Worm (Caenorhabditis elegans): ENCODE data around the gene F59B10.5.

Gene F59B10.5

DNA sequence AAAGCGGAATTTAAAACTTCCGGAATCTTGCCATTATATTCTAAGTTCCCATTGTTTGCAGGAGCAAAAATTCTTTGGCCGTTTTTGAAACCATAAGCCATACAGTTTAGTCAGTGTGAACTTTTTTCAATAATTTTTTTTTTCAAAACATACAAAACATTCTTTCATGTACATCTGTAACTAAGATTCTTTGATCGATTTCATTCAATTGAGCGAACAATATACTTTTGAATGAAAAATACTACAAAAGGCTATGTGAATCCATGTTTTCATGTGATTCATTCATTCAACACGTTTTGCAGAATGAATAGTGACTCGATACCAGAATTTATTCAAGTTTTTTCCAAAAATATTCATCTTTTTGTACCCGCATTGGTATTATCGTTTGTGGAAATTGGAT lies 36.7 kb downstream of the F59B10.5 start, which contains the start of gene ZK666.15:
ZK666.15 (plus strand) TSS at position 301 of the 400 bp plus-strand sequence.
- TF ChIP-seq cog-1 (tag; optimal IDR thresholded peaks at IDR 0.05): no peak
- TF ChIP-seq klf-2 (GFP tag; conservative IDR thresholded peaks at IDR 0.05): no peak
- TF ChIP-seq med-1 (GFP tag; optimal IDR thresholded peaks at IDR 0.05; ENCODE audit: insufficient read depth): no peak
- no peak for TF ChIP-seq flt-1 (GFP tag; IDR thresholded peaks at IDR 0.05)
- TF ChIP-seq ref-1 (GFP tag; conservative IDR thresholded peaks at IDR 0.05): no peak
- TF ChIP-seq tab-1 (GFP tag; IDR thresholded peaks at IDR 0.05): no peak
- no peak for TF ChIP-seq ztf-23 (GFP tag; IDR thresholded peaks at IDR 0.05)
- no peak for TF ChIP-seq T22C8.4 (GFP tag; IDR thresholded peaks at IDR 0.05)
- no peak for TF ChIP-seq ztf-29 (GFP tag; IDR thresholded peaks at IDR 0.05)

DNA sequence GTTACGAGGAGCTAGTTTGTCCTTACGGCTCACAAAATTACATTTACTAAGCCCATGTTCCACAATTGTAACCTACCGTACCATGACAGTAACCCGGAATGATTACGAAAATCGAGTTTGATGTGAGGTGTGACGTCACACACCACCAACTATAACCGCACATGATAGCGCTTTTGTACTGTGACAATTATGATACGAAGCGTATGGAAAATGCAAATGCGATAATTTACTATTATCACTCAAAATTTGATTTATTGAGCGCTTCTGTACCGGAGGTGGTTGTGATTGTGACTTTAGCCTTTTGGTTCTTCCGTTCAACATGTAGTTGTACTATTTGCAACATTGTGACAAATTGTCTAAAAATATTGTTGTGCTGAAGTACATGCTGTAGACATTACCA lies 37.8 kb downstream of the F59B10.5 start:
- TF ChIP-seq cog-1 (tag; optimal IDR thresholded peaks at IDR 0.05) (no peak), med-1 (GFP tag; optimal IDR thresholded peaks at IDR 0.05; ENCODE audit: insufficient read depth) (no peak), flt-1 (GFP tag; IDR thresholded peaks at IDR 0.05) (no peak), tab-1 (GFP tag; IDR thresholded peaks at IDR 0.05) (no peak), ztf-29 (GFP tag; IDR thresholded peaks at IDR 0.05) (no peak), T22C8.4 (GFP tag; IDR thresholded peaks at IDR 0.05) (no peak), klf-2 (GFP tag; conservative IDR thresholded peaks at IDR 0.05) (no peak), ref-1 (GFP tag; conservative IDR thresholded peaks at IDR 0.05) (no peak), ztf-23 (GFP tag; IDR thresholded peaks at IDR 0.05) (no peak)

DNA sequence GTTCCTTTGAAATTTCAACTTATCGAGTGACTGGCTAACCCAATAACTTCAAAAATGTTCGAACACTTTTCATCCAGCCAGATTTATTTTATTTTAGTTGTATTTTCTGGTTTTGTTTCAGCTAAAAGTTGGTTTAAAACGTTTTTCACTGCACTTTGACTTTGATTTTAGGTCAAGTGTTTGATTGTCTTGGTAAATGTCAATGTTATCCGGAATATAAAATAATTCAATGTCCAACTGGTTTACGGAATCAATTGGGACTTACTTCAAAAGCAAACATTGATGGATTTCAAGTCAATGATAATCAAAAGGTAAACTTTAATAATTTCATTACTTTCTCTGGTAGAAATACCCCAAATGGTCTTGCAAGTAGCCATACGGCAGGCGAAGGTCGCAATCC lies 39.6 kb downstream of the F59B10.5 start:
- TF ChIP-seq tab-1 (GFP tag; IDR thresholded peaks at IDR 0.05) (no peak), cog-1 (tag; optimal IDR thresholded peaks at IDR 0.05) (no peak), ztf-23 (GFP tag; IDR thresholded peaks at IDR 0.05) (no peak), klf-2 (GFP tag; conservative IDR thresholded peaks at IDR 0.05) (no peak), flt-1 (GFP tag; IDR thresholded peaks at IDR 0.05) (no peak), ref-1 (GFP tag; conservative IDR thresholded peaks at IDR 0.05) (no peak), T22C8.4 (GFP tag; IDR thresholded peaks at IDR 0.05) (no peak), ztf-29 (GFP tag; IDR thresholded peaks at IDR 0.05) (no peak), med-1 (GFP tag; optimal IDR thresholded peaks at IDR 0.05; ENCODE audit: insufficient read depth) (no peak)

DNA sequence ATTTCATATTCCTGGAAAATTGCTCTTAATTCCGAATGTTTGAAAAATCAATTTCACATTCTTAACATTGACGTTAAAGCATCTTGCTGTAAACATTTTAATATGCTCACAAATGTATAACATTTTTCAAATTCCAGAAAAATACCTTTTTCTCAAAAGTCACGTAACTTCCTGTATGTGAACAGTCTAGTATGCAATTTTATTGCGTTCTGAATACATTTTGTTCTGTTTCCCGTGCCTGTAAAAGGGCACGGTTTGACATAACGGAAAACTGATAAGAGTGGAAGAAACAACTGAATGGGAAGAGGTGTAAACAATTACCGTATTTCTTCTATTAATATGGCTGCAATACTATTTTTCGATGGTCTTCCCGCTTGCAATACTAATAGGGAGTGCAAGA lies 40.6 kb downstream of the F59B10.5 start:
- TF ChIP-seq ztf-29 (GFP tag; IDR thresholded peaks at IDR 0.05) (no peak), T22C8.4 (GFP tag; IDR thresholded peaks at IDR 0.05) (no peak), klf-2 (GFP tag; conservative IDR thresholded peaks at IDR 0.05) (no peak), ztf-23 (GFP tag; IDR thresholded peaks at IDR 0.05) (no peak), ref-1 (GFP tag; conservative IDR thresholded peaks at IDR 0.05) (no peak), flt-1 (GFP tag; IDR thresholded peaks at IDR 0.05) (no peak), tab-1 (GFP tag; IDR thresholded peaks at IDR 0.05) (no peak), med-1 (GFP tag; optimal IDR thresholded peaks at IDR 0.05; ENCODE audit: insufficient read depth) (no peak), cog-1 (tag; optimal IDR thresholded peaks at IDR 0.05) (no peak)

DNA sequence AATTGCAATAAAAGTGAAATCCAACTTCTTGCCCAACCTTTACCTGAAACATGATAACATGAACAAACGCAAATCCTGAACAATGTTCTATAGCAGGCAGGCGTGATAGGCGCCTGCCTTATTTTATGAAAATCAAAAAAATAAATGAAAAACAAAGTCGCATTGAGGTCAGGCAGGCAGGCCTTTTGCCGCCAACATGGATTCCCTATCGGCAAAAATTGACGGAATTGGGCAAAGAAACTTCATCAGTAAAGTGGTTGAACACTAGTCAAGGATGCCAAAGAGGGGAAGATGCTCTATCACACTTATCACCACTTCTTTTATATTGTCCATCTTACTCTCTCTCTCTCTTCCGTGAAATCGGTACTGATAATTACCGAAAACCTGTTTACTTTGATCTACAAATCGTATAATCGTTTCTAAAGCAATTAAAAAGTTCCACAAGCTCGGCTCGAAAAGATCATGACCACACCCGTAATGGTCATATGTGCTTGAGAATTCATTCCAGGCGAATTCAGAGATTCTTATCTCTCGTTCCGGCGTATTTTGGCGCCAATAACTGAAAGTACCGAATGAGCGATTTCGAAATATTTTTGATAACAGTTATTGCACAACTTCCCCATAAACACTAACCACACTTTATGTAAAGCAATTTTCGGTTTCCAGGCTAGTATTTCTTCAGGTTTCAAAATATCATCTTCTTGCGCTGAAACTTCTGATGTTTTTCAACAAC lies 41.5 kb downstream of the F59B10.5 start, which contains the start of the genes clec-60 and ZK666.11:
clec-60 (minus strand) TSS at position 51 of the 733 bp plus-strand sequence.
ZK666.11 (plus strand) TSS at position 699 of the 733 bp plus-strand sequence.
- TF ChIP-seq klf-2 (GFP tag; conservative IDR thresholded peaks at IDR 0.05) (no peak), ztf-29 (GFP tag; IDR thresholded peaks at IDR 0.05) (no peak), tab-1 (GFP tag; IDR thresholded peaks at IDR 0.05) (no peak), ref-1 (GFP tag; conservative IDR thresholded peaks at IDR 0.05) (no peak)

DNA sequence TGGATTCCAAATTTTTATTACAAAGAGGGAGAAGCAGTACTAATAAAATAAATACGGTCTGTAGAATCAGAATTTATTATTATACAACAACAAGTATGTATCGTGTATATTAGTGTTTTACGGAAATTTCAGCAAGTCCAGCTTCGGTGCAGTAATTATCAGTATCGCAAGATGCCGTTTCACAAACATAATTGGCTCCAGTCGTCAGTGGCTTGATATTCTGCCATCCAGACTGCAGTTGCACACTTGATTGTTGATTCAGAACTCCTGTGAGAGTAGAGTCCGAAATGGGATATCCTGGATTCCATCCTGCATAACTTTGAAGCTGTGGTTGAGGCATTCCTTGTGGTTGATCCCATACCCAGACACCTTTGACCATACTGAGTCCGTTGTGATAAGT lies 43.4 kb downstream of the F59B10.5 start:
- TF ChIP-seq ztf-23 (GFP tag; IDR thresholded peaks at IDR 0.05) (no peak), T22C8.4 (GFP tag; IDR thresholded peaks at IDR 0.05) (no peak), klf-2 (GFP tag; conservative IDR thresholded peaks at IDR 0.05) (no peak), flt-1 (GFP tag; IDR thresholded peaks at IDR 0.05) (no peak), tab-1 (GFP tag; IDR thresholded peaks at IDR 0.05) (no peak), ztf-29 (GFP tag; IDR thresholded peaks at IDR 0.05) (no peak), med-1 (GFP tag; optimal IDR thresholded peaks at IDR 0.05; ENCODE audit: insufficient read depth) (no peak), cog-1 (tag; optimal IDR thresholded peaks at IDR 0.05) (no peak), ref-1 (GFP tag; conservative IDR thresholded peaks at IDR 0.05) (no peak)

DNA sequence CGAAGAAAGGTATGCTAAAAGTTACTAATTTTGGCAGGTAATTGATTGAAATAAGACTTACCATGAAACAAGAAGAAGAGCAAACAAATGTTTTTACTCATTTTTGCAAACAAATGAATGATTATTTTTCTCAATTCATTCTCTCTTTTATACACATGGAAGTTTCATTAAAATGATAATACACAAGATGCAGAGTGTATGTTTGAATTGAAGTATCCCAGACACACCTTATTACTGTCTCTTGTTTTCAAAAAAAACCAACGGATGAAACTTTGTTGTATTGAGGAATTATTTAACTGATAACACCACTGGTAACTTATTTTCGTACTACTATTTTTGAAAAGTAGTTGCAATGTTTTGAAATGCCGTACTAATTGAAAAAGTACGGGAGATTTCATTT lies 44.1 kb downstream of the F59B10.5 start, which contains the start of gene clec-59:
clec-59 (minus strand) TSS at position 101 of the 400 bp plus-strand sequence.
- TF ChIP-seq tab-1 (GFP tag; IDR thresholded peaks at IDR 0.05): no peak
- no peak for TF ChIP-seq ztf-29 (GFP tag; IDR thresholded peaks at IDR 0.05)
- TF ChIP-seq klf-2 (GFP tag; conservative IDR thresholded peaks at IDR 0.05): no peak
- no peak for TF ChIP-seq ztf-23 (GFP tag; IDR thresholded peaks at IDR 0.05)
- no peak for TF ChIP-seq cog-1 (tag; optimal IDR thresholded peaks at IDR 0.05)
- TF ChIP-seq flt-1 (GFP tag; IDR thresholded peaks at IDR 0.05): no peak
- TF ChIP-seq ref-1 (GFP tag; conservative IDR thresholded peaks at IDR 0.05): no peak
- no peak for TF ChIP-seq med-1 (GFP tag; optimal IDR thresholded peaks at IDR 0.05; ENCODE audit: insufficient read depth)
- TF ChIP-seq T22C8.4 (GFP tag; IDR thresholded peaks at IDR 0.05): no peak

DNA sequence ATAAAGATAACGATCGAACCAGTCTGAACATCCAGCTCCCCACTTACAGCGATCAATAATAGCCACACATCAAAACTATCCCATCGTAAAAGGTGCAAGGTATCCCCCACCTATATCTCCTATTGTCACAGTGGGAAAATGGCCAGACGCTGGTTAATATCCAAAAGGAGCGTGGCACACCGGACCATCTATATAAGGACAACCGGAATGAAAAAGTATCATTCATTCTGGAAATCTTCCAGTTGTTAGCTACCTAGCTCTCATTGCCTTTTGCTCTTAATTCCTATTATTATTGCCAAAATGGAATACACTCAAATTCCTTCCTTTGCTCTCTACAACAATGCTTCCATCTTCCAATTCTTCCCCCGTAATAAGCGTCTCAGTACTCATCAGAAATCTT lies 46.5 kb downstream of the F59B10.5 start, which contains the start of gene ZK666.4:
ZK666.4 (plus strand) TSS at position 301 of the 400 bp plus-strand sequence.
- TF ChIP-seq ztf-23 (GFP tag; IDR thresholded peaks at IDR 0.05): no peak
- TF ChIP-seq flt-1 (GFP tag; IDR thresholded peaks at IDR 0.05): no peak
- TF ChIP-seq T22C8.4 (GFP tag; IDR thresholded peaks at IDR 0.05): no peak
- TF ChIP-seq ref-1 (GFP tag; conservative IDR thresholded peaks at IDR 0.05): no peak
- no peak for TF ChIP-seq ztf-29 (GFP tag; IDR thresholded peaks at IDR 0.05)
- no peak for TF ChIP-seq tab-1 (GFP tag; IDR thresholded peaks at IDR 0.05)
- TF ChIP-seq med-1 (GFP tag; optimal IDR thresholded peaks at IDR 0.05; ENCODE audit: insufficient read depth): no peak

DNA sequence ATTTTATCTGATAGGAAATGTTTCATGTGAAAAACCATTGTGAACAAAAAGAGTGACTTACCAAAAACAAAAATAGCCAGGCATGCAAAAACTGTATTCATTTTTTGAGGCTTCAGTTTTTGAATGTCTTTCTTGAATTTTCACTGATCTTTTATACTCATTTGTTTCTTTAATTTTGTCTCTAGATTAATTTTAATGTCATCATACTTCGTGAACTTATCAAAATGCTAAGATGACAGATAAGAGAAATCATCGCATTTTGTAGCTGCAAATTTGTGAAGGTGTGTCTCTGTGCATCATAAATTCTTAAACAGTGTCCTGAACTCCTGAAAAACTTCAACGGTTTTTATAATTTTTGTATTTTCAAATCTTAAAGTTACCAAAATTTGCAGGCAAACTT lies 47.4 kb downstream of the F59B10.5 start, which contains the start of gene clec-58:
clec-58 (minus strand) TSS at position 101 of the 400 bp plus-strand sequence.
- no peak for TF ChIP-seq flt-1 (GFP tag; IDR thresholded peaks at IDR 0.05)
- no peak for TF ChIP-seq cog-1 (tag; optimal IDR thresholded peaks at IDR 0.05)
- no peak for TF ChIP-seq ztf-23 (GFP tag; IDR thresholded peaks at IDR 0.05)
- no peak for TF ChIP-seq ref-1 (GFP tag; conservative IDR thresholded peaks at IDR 0.05)
- no peak for TF ChIP-seq tab-1 (GFP tag; IDR thresholded peaks at IDR 0.05)
- no peak for TF ChIP-seq T22C8.4 (GFP tag; IDR thresholded peaks at IDR 0.05)
- no peak for TF ChIP-seq ztf-29 (GFP tag; IDR thresholded peaks at IDR 0.05)

Measured in whole organism, midembryonic.